1 fruit fly cellular context compared by ENCODE assay signal in the genomic region with DNA sequence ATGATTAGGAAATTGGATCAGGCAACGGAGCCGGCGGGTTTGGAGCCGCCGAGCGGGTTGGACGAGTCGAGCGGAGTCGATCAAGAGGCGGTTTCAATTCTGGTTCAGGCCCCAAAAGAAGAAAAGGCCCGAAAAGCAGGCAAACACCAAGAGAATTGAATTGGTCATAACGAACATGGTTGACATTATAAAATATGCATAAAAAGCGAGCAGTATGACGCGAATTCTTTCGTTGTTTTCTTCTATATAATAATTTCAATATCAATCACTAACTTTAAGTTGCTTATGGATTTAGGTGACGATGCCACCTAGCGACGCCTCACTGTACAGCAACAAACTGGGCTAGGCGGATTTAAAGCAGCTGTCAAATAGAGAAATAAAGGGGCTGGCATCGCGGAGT.
TF ChIP-seq lines count a peak whose summit lies in the region.

No protein-coding gene starts in this region.

TF ChIP-seq in whole organism, embryonic, 481 proteins besides CTCF, POLR2A, EP300 and RAD21 (continued from another document):
- no peak for TF ChIP-seq bigmax (GFP tag; optimal IDR thresholded peaks at IDR 0.05; lab: Kevin White, UChicago)
- TF ChIP-seq CG6765 (GFP tag; optimal IDR thresholded peaks at IDR 0.05; lab: Kevin White, UChicago) = no peak
- TF ChIP-seq ranshi (GFP tag; IDR thresholded peaks at IDR 0.05; lab: Robert Waterston, UW) = 0 out of 2 replicates have a peak, but pooled peaks have one; percentile 9
- no peak for TF ChIP-seq unc-4 (GFP tag; IDR thresholded peaks at IDR 0.05; lab: Robert Waterston, UW; ENCODE audit: partially characterized antibody)
- TF ChIP-seq H15 (GFP tag; IDR thresholded peaks at IDR 0.05; lab: Robert Waterston, UW) = 0 out of 3 replicates have a peak, but pooled peaks have one; percentile 6
- no peak for TF ChIP-seq CG4707 (GFP tag; optimal IDR thresholded peaks at IDR 0.05; lab: Kevin White, UChicago)
- no peak for TF ChIP-seq Elba2 (GFP tag; optimal IDR thresholded peaks at IDR 0.05; lab: Kevin White, UChicago)
- TF ChIP-seq sisA (GFP tag; IDR thresholded peaks at IDR 0.05; lab: Robert Waterston, UW) = peak; percentile 58
- TF ChIP-seq NK7.1 (GFP tag; optimal IDR thresholded peaks at IDR 0.05; lab: Kevin White, UChicago) = no peak
- TF ChIP-seq H2.0 (GFP tag; IDR thresholded peaks at IDR 0.05; lab: Robert Waterston, UW) = peak; percentile 22; the same call in 1 of the 2 replicates
- 0 out of 3 replicates have a peak, but pooled peaks have one; percentile 9 for TF ChIP-seq Aef1 (GFP tag; IDR thresholded peaks at IDR 0.05; lab: Robert Waterston, UW)
- no peak for TF ChIP-seq Atf-2 (GFP tag; optimal IDR thresholded peaks at IDR 0.05; lab: Kevin White, UChicago)
- no peak for TF ChIP-seq org-1 (GFP tag; optimal IDR thresholded peaks at IDR 0.05; lab: Kevin White, UChicago)
- no peak for TF ChIP-seq CG31365 (tag; optimal IDR thresholded peaks at IDR 0.05; lab: Kevin White, UChicago)
- TF ChIP-seq Rfx (GFP tag; IDR thresholded peaks at IDR 0.05; lab: Robert Waterston, UW) = peak; percentile 68
- TF ChIP-seq onecut (GFP tag; IDR thresholded peaks at IDR 0.05; lab: Robert Waterston, UW) = no peak
- TF ChIP-seq prd (optimal IDR thresholded peaks at IDR 0.05; lab: Kevin White, UChicago) = no peak
- peak; percentile 35; the same call in 2 of the 3 replicates for TF ChIP-seq prd (GFP tag; IDR thresholded peaks at IDR 0.05; lab: Robert Waterston, UW)
- TF ChIP-seq CG14441 (GFP tag; IDR thresholded peaks at IDR 0.05; lab: Robert Waterston, UW) = peak; percentile 22; the same call in 1 of the 2 replicates
- peak; percentile 33; the same call in 1 of the 2 replicates for TF ChIP-seq lmd (GFP tag; IDR thresholded peaks at IDR 0.05; lab: Robert Waterston, UW)
- peak; percentile 43 for TF ChIP-seq CG9932 (GFP tag; IDR thresholded peaks at IDR 0.05; lab: Robert Waterston, UW)
- no peak for TF ChIP-seq tgo (GFP tag; IDR thresholded peaks at IDR 0.05; lab: Robert Waterston, UW)
- TF ChIP-seq E2f2 (GFP tag; IDR thresholded peaks at IDR 0.05; lab: Robert Waterston, UW) = no peak
- TF ChIP-seq ssp (GFP tag; IDR thresholded peaks at IDR 0.05; lab: Robert Waterston, UW) = no peak
- TF ChIP-seq ATbp (GFP tag; optimal IDR thresholded peaks at IDR 0.05; lab: Kevin White, UChicago) = no peak
- no peak for TF ChIP-seq CG11247 (GFP tag; IDR thresholded peaks at IDR 0.05; lab: Robert Waterston, UW)
- no peak for TF ChIP-seq pan (optimal IDR thresholded peaks at IDR 0.05; lab: Kevin White, UChicago)
- peak in 1 of 2 experiments; percentile 28 for TF ChIP-seq pan (GFP tag; optimal IDR thresholded peaks at IDR 0.05 in 1 of 2, IDR thresholded peaks at IDR 0.05 in 1 of 2)
- peak; percentile 62 for TF ChIP-seq Med (GFP tag; lab: Kevin White, UChicago)
- TF ChIP-seq Gug (GFP tag; IDR thresholded peaks at IDR 0.05; lab: Robert Waterston, UW) = peak; percentile 7; the same call in 1 of the 4 replicates
- TF ChIP-seq hkb (optimal IDR thresholded peaks at IDR 0.05; lab: Kevin White, UChicago) = no peak
- TF ChIP-seq hkb (GFP tag; IDR thresholded peaks at IDR 0.05; lab: Robert Waterston, UW) = 0 out of 2 replicates have a peak, but pooled peaks have one; percentile 24
- TF ChIP-seq CG10366 (GFP tag; IDR thresholded peaks at IDR 0.05; lab: Robert Waterston, UW) = peak; percentile 31; the same call in 1 of the 2 replicates
- TF ChIP-seq CG17612 (GFP tag; IDR thresholded peaks at IDR 0.05; lab: Robert Waterston, UW) = no peak
- TF ChIP-seq Drgx (GFP tag; IDR thresholded peaks at IDR 0.05; lab: Robert Waterston, UW) = peak; percentile 27
- no peak for TF ChIP-seq Pdp1 (GFP tag; optimal IDR thresholded peaks at IDR 0.05; lab: Kevin White, UChicago)
- 0 out of 3 replicates have a peak, but pooled peaks have one; percentile 16 for TF ChIP-seq ase (GFP tag; IDR thresholded peaks at IDR 0.05; lab: Robert Waterston, UW)
- TF ChIP-seq TFAM (GFP tag; optimal IDR thresholded peaks at IDR 0.05; lab: Kevin White, UChicago) = no peak
- TF ChIP-seq CG6272 (GFP tag; IDR thresholded peaks at IDR 0.05; lab: Robert Waterston, UW) = no peak
- no peak for TF ChIP-seq otp (GFP tag; IDR thresholded peaks at IDR 0.05; lab: Robert Waterston, UW)
- TF ChIP-seq az2 (GFP tag; optimal IDR thresholded peaks at IDR 0.05; lab: Kevin White, UChicago) = no peak
- no peak for TF ChIP-seq eyg (GFP tag; optimal IDR thresholded peaks at IDR 0.05; lab: Kevin White, UChicago)
- no peak for TF ChIP-seq CG12155 (GFP tag; optimal IDR thresholded peaks at IDR 0.05; lab: Kevin White, UChicago)
- 0 out of 2 replicates have a peak, but pooled peaks have one; percentile 20 for TF ChIP-seq CG14014 (GFP tag; IDR thresholded peaks at IDR 0.05; lab: Robert Waterston, UW)
